Worm (Caenorhabditis elegans) whole organism, L3 larva: ENCODE data around the gene T05A7.3.

ENCODE experiments used
- ama-1 ChIP-seq: fragments of 150-350 bp; optimal IDR thresholded peaks from 2 replicates; lab custom pipeline; 2018
- egl-27 ChIP-seq: sonication (generic microtip); optimal IDR thresholded peaks from 4 replicates; lab custom pipeline; 2017; ENCODE audit warnings: missing biosample characterization, missing genetic modification reagents, missing genetic modification characterization
- fos-1 ChIP-seq: fragments of 150-350 bp; optimal IDR thresholded peaks from 2 replicates; lab custom pipeline; 2014; ENCODE audit warnings: missing biosample characterization, missing genetic modification characterization
- nfya-1 ChIP-seq: sonication (generic microtip); optimal IDR thresholded peaks from 2 replicates; lab custom pipeline; 2017; ENCODE audit warnings: missing genetic modification characterization, mild to moderate bottlenecking, missing compliant biosample characterization, antibody characterized with exemption, moderate library complexity; ENCODE audit not compliant: insufficient read depth
- nhr-12 ChIP-seq: fragments of 150-350 bp; optimal IDR thresholded peaks from 2 replicates; lab custom pipeline; 2014; ENCODE audit warnings: missing biosample characterization, missing genetic modification characterization
- nhr-237 ChIP-seq: fragments of 150-350 bp; optimal IDR thresholded peaks from 2 replicates; lab custom pipeline; 2014; ENCODE audit warnings: missing biosample characterization, missing genetic modification characterization
- nhr-25 ChIP-seq: sonication (generic microtip); optimal IDR thresholded peaks from 2 replicates; lab custom pipeline; 2017; ENCODE audit warnings: missing biosample characterization, missing genetic modification characterization
- pha-4 ChIP-seq: fragments of 150-350 bp; optimal IDR thresholded peaks from 2 replicates; lab custom pipeline; 2014; ENCODE audit warnings: missing biosample characterization, missing genetic modification reagents, missing genetic modification characterization
- zag-1 ChIP-seq: fragments of 150-350 bp; optimal IDR thresholded peaks from 2 replicates; lab custom pipeline; 2014; ENCODE audit warnings: missing biosample characterization, missing genetic modification characterization
- ztf-11 ChIP-seq: fragments of 150-350 bp; optimal IDR thresholded peaks from 2 replicates; lab custom pipeline; 2014; ENCODE audit warnings: missing biosample characterization, missing genetic modification characterization

DNA sequence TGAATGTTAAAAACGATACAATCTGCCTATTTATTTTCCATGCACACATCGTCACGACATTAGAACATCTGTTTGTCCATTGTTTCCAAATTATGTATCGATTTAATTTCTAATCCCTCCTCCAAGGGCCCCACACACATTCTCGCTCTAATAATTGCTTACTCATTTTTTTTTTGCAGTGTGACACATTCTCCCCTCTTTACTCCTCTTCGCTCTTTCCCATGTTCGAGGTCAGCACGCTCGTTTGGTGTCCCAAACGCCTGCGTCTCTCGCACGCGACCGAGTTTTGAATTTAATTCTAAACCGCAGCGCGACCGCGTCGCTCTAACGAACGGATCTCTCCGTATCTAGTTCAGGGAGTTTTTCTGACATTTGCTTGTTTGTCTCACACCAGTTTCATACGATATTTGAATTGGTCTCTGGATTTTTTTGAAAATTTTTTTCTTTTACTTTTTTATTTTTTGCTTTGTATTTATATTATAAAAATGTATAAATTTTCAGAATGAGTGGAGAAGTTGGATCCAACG lies 2.9 kb upstream of the T05A7.3 start, which contains the start of the genes clec-140 and hmg-11:
- TF ChIP-seq nhr-12 (tag; lab: Kevin White, UChicago) (no peak), zag-1 (no peak), nfya-1 (tag; lab: Kevin White, UChicago) (peak; percentile 72), pha-4 (tag; lab: Kevin White, UChicago) (no peak), fos-1 (peak; percentile 9), nhr-25 (peak; percentile 51), egl-27 (tag; lab: Kevin White, UChicago) (no peak), nhr-237 (tag; lab: Kevin White, UChicago) (no peak), ama-1 (lab: Kevin White, UChicago) (no peak), ztf-11 (tag; lab: Kevin White, UChicago) (no peak)
